Fruit fly (Drosophila melanogaster) whole organism, embryonic: Measurements from ENCODE around the gene CG5968.

Experiments
- CG11696 ChIP-seq: fragments of 200-800 bp; sonication (Bioruptor generic); IDR thresholded peaks from 2 replicates; pipeline ENCODE4 v1.3.6; 2022; ENCODE audit warnings: missing biosample characterization, missing genetic modification characterization
- CG13624 ChIP-seq: fragments of 200-800 bp; sonication (Bioruptor generic); optimal IDR thresholded peaks from 2 replicates; lab custom pipeline; 2016; ENCODE audit warnings: missing biosample characterization, missing genetic modification characterization
- CG16863 ChIP-seq: fragments of 200-800 bp; sonication (Bioruptor generic); optimal IDR thresholded peaks from 3 replicates; lab custom pipeline; 2016; ENCODE audit warnings: missing biosample characterization, missing genetic modification characterization
- CG18599 ChIP-seq: fragments of 200-800 bp; sonication (Bioruptor generic); optimal IDR thresholded peaks from 3 replicates; lab custom pipeline; 2017; ENCODE audit warnings: missing biosample characterization, missing genetic modification characterization, mild to moderate bottlenecking, moderate library complexity, missing genetic modification reagents
- D ChIP-seq, 2 experiments: fragments of 200-800 bp in 1 of 2; fragments of >200 bp in 1 of 2; sonication (Bioruptor generic) in 1 of 2; optimal IDR thresholded peaks; 2 replicates in 1 of 2; 3 replicates in 1 of 2; lab custom pipeline; 2017; ENCODE audit warnings: mild to moderate bottlenecking in 1 of 2, missing biosample characterization in 1 of 2, missing genetic modification characterization in 1 of 2, missing genetic modification reagents in 1 of 2
- Med ChIP-seq: fragments of 200-800 bp; sonication (Bioruptor generic); peaks from one replicate; lab custom pipeline; 2016; ENCODE audit warnings: missing biosample characterization, missing genetic modification characterization, mild to moderate bottlenecking, inconsistent platforms, moderate library complexity
- Pdp1 ChIP-seq, 2 experiments: fragments of 200-800 bp; sonication (Bioruptor generic); optimal IDR thresholded peaks; 3 replicates each; lab custom pipeline; 2016; ENCODE audit warnings: missing biosample characterization in 2 of 2, missing genetic modification characterization in 2 of 2, mild to moderate bottlenecking in 1 of 2, moderate library complexity in 1 of 2
- Scr ChIP-seq: fragments of 200-800 bp; sonication (Bioruptor generic); IDR thresholded peaks from 2 replicates; pipeline ENCODE4 v1.3.6; 2022; ENCODE audit warnings: missing biosample characterization, missing genetic modification characterization; ENCODE audit not compliant: partially characterized antibody
- Xbp1 ChIP-seq: fragments of 200-800 bp; sonication (Bioruptor generic); optimal IDR thresholded peaks from 3 replicates; lab custom pipeline; 2016; ENCODE audit warnings: missing biosample characterization, mild to moderate bottlenecking, missing genetic modification characterization
- abd-A ChIP-seq: fragments of 200-800 bp; sonication (Bioruptor generic); optimal IDR thresholded peaks from 3 replicates; lab custom pipeline; 2019; ENCODE audit warnings: missing biosample characterization, mild to moderate bottlenecking, missing genetic modification characterization, moderate library complexity
- bowl ChIP-seq: fragments of 200-800 bp; sonication (Bioruptor generic); IDR thresholded peaks from 2 replicates; pipeline ENCODE4 v1.3.6; 2022; ENCODE audit warnings: missing biosample characterization, missing genetic modification characterization
- cato ChIP-seq: fragments of 200-800 bp; sonication (Bioruptor generic); optimal IDR thresholded peaks from 2 replicates; lab custom pipeline; 2016; ENCODE audit warnings: missing biosample characterization, missing genetic modification characterization, borderline replicate concordance
- chinmo ChIP-seq: fragments of 200-800 bp; sonication (Bioruptor generic); IDR thresholded peaks from 4 replicates; pipeline ENCODE4 v1.3.6; 2022; ENCODE audit warnings: missing biosample characterization, missing genetic modification characterization; ENCODE audit not compliant: partially characterized antibody
- dmrt99B ChIP-seq: fragments of 200-800 bp; sonication (Bioruptor generic); optimal IDR thresholded peaks from 2 replicates; lab custom pipeline; 2018; ENCODE audit warnings: missing biosample characterization, mild to moderate bottlenecking, missing genetic modification characterization, moderate library complexity
- mirr ChIP-seq: fragments of 200-800 bp; sonication (Bioruptor generic); optimal IDR thresholded peaks from 3 replicates; lab custom pipeline; 2018; ENCODE audit warnings: missing biosample characterization, mild to moderate bottlenecking, missing genetic modification characterization
- odd ChIP-seq: fragments of 200-800 bp; sonication (Bioruptor generic); optimal IDR thresholded peaks from 2 replicates; lab custom pipeline; 2017; ENCODE audit warnings: missing biosample characterization, mild to moderate bottlenecking, missing genetic modification characterization
- pita ChIP-seq: fragments of 200-800 bp; sonication (Bioruptor generic); optimal IDR thresholded peaks from 2 replicates; lab custom pipeline; 2017; ENCODE audit warnings: missing biosample characterization, mild to moderate bottlenecking, missing genetic modification characterization
- sd ChIP-seq: fragments of 200-800 bp; sonication (Bioruptor generic); optimal IDR thresholded peaks from 3 replicates; lab custom pipeline; 2018; ENCODE audit warnings: missing biosample characterization, mild to moderate bottlenecking, missing genetic modification characterization, moderate library complexity
- twi ChIP-seq: fragments of 200-800 bp; optimal IDR thresholded peaks from 2 replicates; lab custom pipeline; 2019; ENCODE audit warnings: missing biosample characterization, mild to moderate bottlenecking, missing genetic modification characterization, moderate library complexity
- vvl ChIP-seq: fragments of 200-800 bp; sonication (Bioruptor generic); IDR thresholded peaks from 2 replicates; pipeline ENCODE4 v1.3.6; 2022; ENCODE audit warnings: missing biosample characterization, missing genetic modification characterization
- wek ChIP-seq: fragments of 200-800 bp; sonication (Bioruptor generic); optimal IDR thresholded peaks from 3 replicates; lab custom pipeline; 2018; ENCODE audit warnings: missing biosample characterization, mild to moderate bottlenecking, missing genetic modification characterization, moderate library complexity

Gene CG5968

DNA sequence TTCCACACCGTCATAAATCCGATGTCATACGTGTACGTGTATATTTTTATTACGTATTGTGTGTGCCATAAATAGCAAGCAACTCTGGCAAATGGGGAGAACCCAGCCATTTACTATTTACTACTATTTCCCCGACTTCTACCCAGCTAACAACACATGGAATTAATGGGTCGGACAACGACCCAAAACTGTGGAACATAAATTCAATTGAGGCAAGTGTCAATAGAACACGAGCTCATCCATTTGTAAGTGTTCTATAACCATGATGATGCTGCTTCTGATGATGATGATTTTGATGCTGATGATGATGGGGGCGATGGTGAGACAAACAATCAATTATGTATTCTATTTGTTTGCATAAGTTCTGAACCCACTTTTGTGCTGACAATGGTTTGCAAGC is 50.2 kb downstream of the CG5968 start:
- peak; percentile 14 for TF ChIP-seq dmrt99B (tag; lab: Kevin White, UChicago)
- TF ChIP-seq mirr: peak; percentile 55
- 0 out of 2 replicates have a peak, but pooled peaks have one; percentile 30 for TF ChIP-seq vvl (GFP tag; lab: Robert Waterston, UW)
- no peak for TF ChIP-seq odd (GFP tag; lab: Kevin White, UChicago)
- peak; percentile 45 for TF ChIP-seq Med (GFP tag; lab: Kevin White, UChicago)
- TF ChIP-seq twi (tag; lab: Kevin White, UChicago): peak; percentile 69
- peak; percentile 9 for TF ChIP-seq CG18599 (GFP tag; lab: Kevin White, UChicago)
- no peak for TF ChIP-seq Scr (GFP tag; lab: Robert Waterston, UW)
- peak in 1 of 2 experiments; percentile 44 for TF ChIP-seq Pdp1 (GFP tag; optimal IDR thresholded peaks at IDR 0.05; lab: Kevin White, UChicago)
- peak; percentile 10 for TF ChIP-seq Xbp1 (GFP tag; lab: Kevin White, UChicago)
- TF ChIP-seq pita (GFP tag; lab: Kevin White, UChicago): no peak
- TF ChIP-seq CG13624: no peak
- TF ChIP-seq cato (GFP tag; lab: Kevin White, UChicago): no peak
- TF ChIP-seq abd-A (tag; lab: Kevin White, UChicago): peak; percentile 39
- TF ChIP-seq CG16863 (GFP tag; lab: Kevin White, UChicago): no peak
- no peak for TF ChIP-seq bowl (GFP tag; lab: Robert Waterston, UW)
- TF ChIP-seq sd: peak; percentile 1
- 0 out of 4 replicates have a peak, but pooled peaks have one; percentile 8 for TF ChIP-seq chinmo (GFP tag; lab: Robert Waterston, UW)
- TF ChIP-seq CG11696 (GFP tag; lab: Robert Waterston, UW): no peak
- no peak for TF ChIP-seq D (optimal IDR thresholded peaks at IDR 0.05; lab: Kevin White, UChicago)
- TF ChIP-seq D (GFP tag; optimal IDR thresholded peaks at IDR 0.05; lab: Kevin White, UChicago): no peak
- peak; percentile 31 for TF ChIP-seq wek (GFP tag; lab: Kevin White, UChicago)
- TF ChIP-seq, all 482 proteins: peak for 12
